Fruit fly (Drosophila melanogaster) whole organism, adult: ENCODE results near the gene CG13639.

Source experiments
- CG33017 ChIP-seq: fragments of 200-800 bp; sonication (Bioruptor generic); optimal IDR thresholded peaks from 2 replicates; lab custom pipeline; 2018; ENCODE audit warnings: missing biosample characterization, mild to moderate bottlenecking, missing genetic modification characterization, moderate library complexity
- CG5204 ChIP-seq: fragments of 200-800 bp; sonication (Bioruptor generic); optimal IDR thresholded peaks from 2 replicates; lab custom pipeline; 2016; ENCODE audit warnings: missing biosample characterization, missing genetic modification characterization
- Clk ChIP-seq: fragments of 200-800 bp; sonication (Bioruptor generic); optimal IDR thresholded peaks from 2 replicates; lab custom pipeline; 2017; ENCODE audit warnings: missing biosample characterization, missing genetic modification characterization
- cnc ChIP-seq, 2 experiments: fragments of >200 bp; optimal IDR thresholded peaks; 2 replicates each; lab custom pipeline; 2017
- kay ChIP-seq: fragments of 200-800 bp; sonication (Bioruptor generic); peaks from one replicate; lab custom pipeline; 2016; ENCODE audit warnings: missing biosample characterization, missing genetic modification characterization, borderline replicate concordance
- pad ChIP-seq: fragments of 200-800 bp; sonication (Bioruptor generic); optimal IDR thresholded peaks from 3 replicates; lab custom pipeline; 2017; ENCODE audit warnings: missing biosample characterization, missing genetic modification characterization, mild to moderate bottlenecking, moderate library complexity, missing genetic modification reagents
- tj ChIP-seq: fragments of 200-800 bp; sonication (Bioruptor generic); optimal IDR thresholded peaks from 3 replicates; lab custom pipeline; 2017; ENCODE audit warnings: missing biosample characterization, mild to moderate bottlenecking, missing genetic modification characterization, moderate library complexity

dm6 chr3R:24812394-24812793 lies 47.8 kb downstream of the CG13639 start:
- TF ChIP-seq tj (GFP tag; lab: Kevin White, UChicago) (no peak), CG5204 (GFP tag; lab: Kevin White, UChicago) (no peak), pad (GFP tag; lab: Kevin White, UChicago) (no peak), cnc (optimal IDR thresholded peaks at IDR 0.05; lab: Kevin White, UChicago) (no peak), Clk (no peak), kay (GFP tag; lab: Kevin White, UChicago) (no peak), CG33017 (no peak)
